Worm (Caenorhabditis elegans): ENCODE measurements around the gene T05B9.2.

DNA sequence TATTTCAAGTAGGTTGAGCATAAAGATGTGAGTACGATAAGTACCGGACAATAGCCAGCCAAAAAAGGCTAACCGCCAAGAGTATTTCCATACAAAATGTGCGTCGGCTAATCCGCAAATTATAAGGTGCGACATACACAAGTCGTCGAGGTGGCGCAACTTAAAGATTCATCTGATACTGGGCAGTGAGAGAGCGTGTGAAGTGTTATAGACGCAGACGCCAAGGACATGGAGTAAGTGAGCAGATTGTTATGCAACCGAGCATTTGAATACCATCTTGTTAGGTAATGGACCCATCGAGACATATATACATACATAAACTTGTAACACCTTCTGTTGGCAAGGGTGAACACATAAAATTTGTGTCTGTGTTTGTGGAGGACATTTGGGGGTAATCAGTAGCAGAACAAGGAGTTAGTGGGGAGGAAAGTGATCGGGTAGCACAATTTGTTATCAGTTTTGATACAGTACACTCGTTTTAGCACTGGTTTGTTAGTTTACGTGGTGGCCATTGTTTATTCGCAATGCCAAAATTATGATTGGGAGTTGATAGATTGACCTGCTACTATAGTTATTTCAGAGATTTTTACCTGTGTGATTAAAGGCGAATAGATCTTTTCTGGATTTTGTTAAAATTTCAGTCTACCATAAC, 29.8 kb downstream of the T05B9.2 start:
- TF ChIP-seq cog-1 (tag; optimal IDR thresholded peaks at IDR 0.05) = no peak
- no peak for TF ChIP-seq T22C8.4 (GFP tag; IDR thresholded peaks at IDR 0.05)
- TF ChIP-seq flt-1 (GFP tag; IDR thresholded peaks at IDR 0.05) = no peak
- no peak for TF ChIP-seq ztf-29 (GFP tag; IDR thresholded peaks at IDR 0.05)
- TF ChIP-seq ztf-23 (GFP tag; IDR thresholded peaks at IDR 0.05) = no peak
- TF ChIP-seq ref-1 (GFP tag; conservative IDR thresholded peaks at IDR 0.05) = no peak

Measured in whole organism, midembryonic.